Worm (Caenorhabditis elegans) whole organism, L4 larva: Measurements from ENCODE around the gene scl-5.

Experiments
- ama-1 ChIP-seq: fragments of 150-350 bp; optimal IDR thresholded peaks from 2 replicates; lab custom pipeline; 2014; ENCODE audit warnings: inconsistent platforms, mixed read lengths
- ceh-44 ChIP-seq: fragments of 200-800 bp; sonication (Bioruptor generic); IDR thresholded peaks from 2 replicates; pipeline ENCODE4 v1.3.6; 2022; ENCODE audit warnings: missing genetic modification reagents, missing genetic modification characterization, missing compliant biosample characterization
- dve-1 ChIP-seq: sonication (generic microtip); optimal IDR thresholded peaks from 2 replicates; lab custom pipeline; 2017; ENCODE audit warnings: antibody characterized with exemption, mild to moderate bottlenecking, missing genetic modification characterization, missing compliant biosample characterization; ENCODE audit not compliant: insufficient read depth
- mdl-1 ChIP-seq, 2 experiments: fragments of 150-350 bp in 1 of 2; sonication (generic microtip) in 1 of 2; optimal IDR thresholded peaks; 2 replicates each; lab custom pipeline; 2014 to 2017; ENCODE audit warnings: missing biosample characterization in 2 of 2, missing genetic modification characterization in 2 of 2
- snpc-4 ChIP-seq: fragments of 150-350 bp; optimal IDR thresholded peaks from 2 replicates; lab custom pipeline; 2014; ENCODE audit warnings: missing biosample characterization, missing genetic modification characterization

DNA sequence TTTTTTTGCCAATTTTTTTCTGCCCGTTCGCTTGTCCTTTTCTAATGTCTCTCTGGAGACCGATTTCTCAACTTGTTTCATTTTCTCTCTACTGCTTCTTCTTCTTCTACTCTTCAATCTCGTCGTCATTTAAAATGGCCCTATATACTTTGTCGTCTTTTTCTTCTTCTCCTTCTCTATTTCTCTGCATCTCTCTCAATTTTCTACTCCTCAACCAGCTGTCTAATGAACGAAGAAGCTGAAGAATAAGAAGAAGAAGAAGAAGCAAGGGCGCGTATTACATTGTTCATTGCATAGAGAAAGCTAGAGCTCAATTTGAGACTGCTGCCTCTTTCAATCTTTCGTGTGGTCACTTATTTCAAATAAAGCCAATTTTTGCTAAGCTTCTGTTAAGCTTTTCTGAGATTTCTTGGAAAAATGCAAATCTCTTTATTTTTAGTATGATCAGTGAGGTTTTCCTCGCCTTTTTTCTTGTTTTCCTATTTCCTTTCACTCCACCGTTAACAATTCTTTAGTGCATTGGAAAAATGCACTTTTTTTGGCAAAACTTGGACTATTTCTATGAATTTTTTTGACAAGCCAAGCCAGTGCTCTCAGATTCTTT lies 47.9 kb upstream of the scl-5 start:
- TF ChIP-seq dve-1 (tag; lab: Kevin White, UChicago) (no peak), ceh-44 (GFP tag; lab: Robert Waterston, UW) (no peak), ama-1 (no peak), mdl-1 (tag; optimal IDR thresholded peaks at IDR 0.05; lab: Kevin White, UChicago) (no peak), snpc-4 (no peak)
